Worm (Caenorhabditis elegans) whole organism, L3 larva: Measurements from ENCODE around the gene ptr-1.
A peak's percentile ranks its signal among the peaks of the same experiment; 100 is the strongest.

Experiments used
- R02D3.7 ChIP-seq: fragments of 150-350 bp; optimal IDR thresholded peaks from 2 replicates; lab custom pipeline; 2014; ENCODE audit warnings: missing biosample characterization, missing genetic modification characterization
- ama-1 ChIP-seq: fragments of 150-350 bp; optimal IDR thresholded peaks from 2 replicates; lab custom pipeline; 2018
- ceh-28 ChIP-seq: fragments of 150-350 bp; optimal IDR thresholded peaks from 2 replicates; lab custom pipeline; 2014; ENCODE audit warnings: missing biosample characterization, missing genetic modification reagents, missing genetic modification characterization
- lin-15B ChIP-seq: fragments of 150-350 bp; optimal IDR thresholded peaks from 2 replicates; lab custom pipeline; 2014; ENCODE audit warnings: missing biosample characterization, missing genetic modification characterization
- zag-1 ChIP-seq: fragments of 150-350 bp; optimal IDR thresholded peaks from 2 replicates; lab custom pipeline; 2014; ENCODE audit warnings: missing biosample characterization, missing genetic modification characterization

DNA sequence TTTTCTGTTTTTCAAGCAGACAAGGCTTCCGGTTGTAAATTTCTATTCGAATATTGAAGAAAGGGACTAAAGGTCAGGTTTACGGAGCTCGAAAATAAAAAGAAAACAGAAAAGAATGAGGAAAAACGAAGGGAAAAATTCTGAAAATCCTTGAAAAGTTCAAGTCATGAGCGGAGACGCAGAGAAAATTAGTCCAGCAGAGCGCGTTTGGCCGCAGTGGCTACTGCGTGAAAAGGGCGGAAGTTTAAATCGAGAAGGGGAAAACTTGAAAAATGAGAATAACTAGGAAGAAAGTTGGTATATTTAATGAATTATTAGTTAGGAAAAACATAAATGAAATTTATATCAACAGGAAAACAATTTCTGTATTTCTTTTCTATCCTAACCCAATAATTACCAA lies 38.9 kb upstream of the ptr-1 start:
- TF ChIP-seq ceh-28, result no peak
- peak; percentile 75 for TF ChIP-seq lin-15B
- TF ChIP-seq ama-1 (lab: Kevin White, UChicago), result no peak
- no peak for TF ChIP-seq zag-1 (tag; lab: Kevin White, UChicago)
- TF ChIP-seq R02D3.7 (tag; lab: Kevin White, UChicago), result no peak
